Worm (Caenorhabditis elegans) whole organism, mixed stage, embryonic: ENCODE results near the gene arle-14.

Experiments used
- M03D4.4 ChIP-seq: sonication (generic microtip); optimal IDR thresholded peaks from 2 replicates; lab custom pipeline; 2017; ENCODE audit warnings: mild to moderate bottlenecking, missing genetic modification characterization, missing compliant biosample characterization
- bed-3 ChIP-seq: fragments of 200-800 bp; sonication (Bioruptor generic); optimal IDR thresholded peaks from 3 replicates; lab custom pipeline; 2018; ENCODE audit warnings: mild to moderate bottlenecking, missing genetic modification characterization, moderate library complexity, missing compliant biosample characterization
- blmp-1 ChIP-seq: fragments of 150-350 bp; optimal IDR thresholded peaks from 2 replicates; lab custom pipeline; 2014; ENCODE audit warnings: missing biosample characterization, missing genetic modification characterization
- ceh-39 ChIP-seq: fragments of 150-350 bp; optimal IDR thresholded peaks from 2 replicates; lab custom pipeline; 2014; ENCODE audit warnings: missing biosample characterization, missing genetic modification characterization
- ceh-43 ChIP-seq: fragments of 200-800 bp; sonication (Bioruptor generic); optimal IDR thresholded peaks from 2 replicates; lab custom pipeline; 2018; ENCODE audit warnings: mild to moderate bottlenecking, missing genetic modification characterization, moderate library complexity, missing compliant biosample characterization
- ceh-83 ChIP-seq: fragments of 200-800 bp; sonication (Bioruptor generic); optimal IDR thresholded peaks from 2 replicates; lab custom pipeline; 2018; ENCODE audit warnings: mild to moderate bottlenecking, missing genetic modification characterization, missing compliant biosample characterization
- ces-1 ChIP-seq: fragments of 150-350 bp; optimal IDR thresholded peaks from 2 replicates; lab custom pipeline; 2014; ENCODE audit warnings: missing biosample characterization, missing genetic modification reagents, missing genetic modification characterization
- cnd-1 ChIP-seq: fragments of 200-800 bp; sonication (Bioruptor generic); optimal IDR thresholded peaks from 2 replicates; lab custom pipeline; 2018; ENCODE audit warnings: mild to moderate bottlenecking, missing genetic modification characterization, missing compliant biosample characterization
- drap-1 ChIP-seq: fragments of 200-800 bp; sonication (Bioruptor generic); optimal IDR thresholded peaks from 3 replicates; lab custom pipeline; 2018; ENCODE audit warnings: mild to moderate bottlenecking, missing genetic modification characterization, missing compliant biosample characterization
- elt-1 ChIP-seq: sonication (generic microtip); optimal IDR thresholded peaks from 2 replicates; lab custom pipeline; 2017; ENCODE audit warnings: missing genetic modification characterization, mild to moderate bottlenecking, missing compliant biosample characterization, antibody characterized with exemption, moderate library complexity, borderline replicate concordance; ENCODE audit not compliant: insufficient read depth
- elt-3 ChIP-seq: fragments of 150-350 bp; optimal IDR thresholded peaks from 2 replicates; lab custom pipeline; 2014; ENCODE audit warnings: missing biosample characterization, missing genetic modification characterization
- flh-1 ChIP-seq: fragments of 200-800 bp; sonication (Bioruptor generic); optimal IDR thresholded peaks from 2 replicates; lab custom pipeline; 2018; ENCODE audit warnings: mild to moderate bottlenecking, missing genetic modification characterization, moderate library complexity, missing compliant biosample characterization
- ham-2 ChIP-seq: fragments of 200-800 bp; sonication (Bioruptor generic); optimal IDR thresholded peaks from 2 replicates; lab custom pipeline; 2018; ENCODE audit warnings: mild to moderate bottlenecking, missing genetic modification characterization, missing compliant biosample characterization
- hlh-1 ChIP-seq: fragments of 150-350 bp; optimal IDR thresholded peaks from 2 replicates; lab custom pipeline; 2014; ENCODE audit warnings: missing biosample characterization, missing genetic modification reagents, missing genetic modification characterization
- lin-13 ChIP-seq: fragments of 150-350 bp; optimal IDR thresholded peaks from 2 replicates; lab custom pipeline; 2014; ENCODE audit warnings: missing biosample characterization, missing genetic modification characterization
- lsy-2 ChIP-seq: fragments of 150-350 bp; optimal IDR thresholded peaks from 2 replicates; lab custom pipeline; 2014; ENCODE audit warnings: missing biosample characterization, missing genetic modification characterization
- mab-5 ChIP-seq: fragments of 150-350 bp; optimal IDR thresholded peaks from 2 replicates; lab custom pipeline; 2014; ENCODE audit warnings: missing biosample characterization, missing genetic modification characterization
- mep-1 ChIP-seq: fragments of 150-350 bp; optimal IDR thresholded peaks from 2 replicates; lab custom pipeline; 2017; ENCODE audit warnings: missing biosample characterization, missing genetic modification reagents, missing genetic modification characterization, inconsistent platforms
- mls-2 ChIP-seq: sonication (generic microtip); optimal IDR thresholded peaks from 2 replicates; lab custom pipeline; 2016; ENCODE audit warnings: mild to moderate bottlenecking, missing genetic modification characterization, moderate library complexity, missing compliant biosample characterization
- nhr-12 ChIP-seq: fragments of 150-350 bp; optimal IDR thresholded peaks from 2 replicates; lab custom pipeline; 2014; ENCODE audit warnings: missing biosample characterization, missing genetic modification characterization
- nhr-2 ChIP-seq: fragments of 150-350 bp; optimal IDR thresholded peaks from 2 replicates; lab custom pipeline; 2014; ENCODE audit warnings: missing biosample characterization, missing genetic modification characterization
- nhr-237 ChIP-seq: fragments of 150-350 bp; optimal IDR thresholded peaks from 2 replicates; lab custom pipeline; 2014; ENCODE audit warnings: missing biosample characterization, missing genetic modification characterization
- nhr-28 ChIP-seq: fragments of 150-350 bp; optimal IDR thresholded peaks from 2 replicates; lab custom pipeline; 2014; ENCODE audit warnings: missing biosample characterization, missing genetic modification characterization
- nhr-76 ChIP-seq: sonication (generic microtip); optimal IDR thresholded peaks from 2 replicates; lab custom pipeline; 2017; ENCODE audit warnings: missing biosample characterization, missing genetic modification characterization
- pha-4 ChIP-seq: fragments of 150-350 bp; optimal IDR thresholded peaks from 2 replicates; lab custom pipeline; 2018; ENCODE audit warnings: missing biosample characterization, missing genetic modification reagents, missing genetic modification characterization
- sem-2 ChIP-seq: fragments of 200-800 bp; sonication (Bioruptor generic); optimal IDR thresholded peaks from 2 replicates; lab custom pipeline; 2018; ENCODE audit warnings: mild to moderate bottlenecking, missing genetic modification characterization, missing compliant biosample characterization
- snpc-4 ChIP-seq: fragments of 150-350 bp; optimal IDR thresholded peaks from 2 replicates; lab custom pipeline; 2014; ENCODE audit warnings: missing biosample characterization, missing genetic modification characterization
- sptf-1 ChIP-seq: sonication (generic microtip); optimal IDR thresholded peaks from 2 replicates; lab custom pipeline; 2017; ENCODE audit warnings: mild to moderate bottlenecking, missing genetic modification characterization, moderate library complexity, missing compliant biosample characterization
- tbx-8 ChIP-seq: fragments of 200-800 bp; sonication (Bioruptor generic); optimal IDR thresholded peaks from 2 replicates; lab custom pipeline; 2018; ENCODE audit warnings: mild to moderate bottlenecking, missing genetic modification characterization, moderate library complexity, missing compliant biosample characterization
- unc-120 ChIP-seq: sonication (generic microtip); optimal IDR thresholded peaks from 2 replicates; lab custom pipeline; 2017; ENCODE audit warnings: missing genetic modification characterization, missing compliant biosample characterization; ENCODE audit not compliant: poor library complexity, severe bottlenecking
- unc-39 ChIP-seq: fragments of 150-350 bp; optimal IDR thresholded peaks from 2 replicates; lab custom pipeline; 2014; ENCODE audit warnings: missing biosample characterization, missing genetic modification characterization
- unc-62 ChIP-seq: fragments of 150-350 bp; optimal IDR thresholded peaks from 2 replicates; lab custom pipeline; 2014; ENCODE audit warnings: missing biosample characterization, missing genetic modification reagents, missing genetic modification characterization
- zip-8 ChIP-seq: fragments of 150-350 bp; optimal IDR thresholded peaks from 2 replicates; lab custom pipeline; 2014; ENCODE audit warnings: missing biosample characterization, missing genetic modification characterization
- ztf-11 ChIP-seq: fragments of 150-350 bp; optimal IDR thresholded peaks from 2 replicates; lab custom pipeline; 2014; ENCODE audit warnings: missing biosample characterization, missing genetic modification characterization

Gene arle-14

ce11 chrIII:5734328-5734727, 41.6 kb downstream of the arle-14 start:
- TF ChIP-seq unc-120 (tag; lab: Kevin White, UChicago) (no peak), unc-62 (GFP tag; lab: Kevin White, UChicago) (no peak), mls-2 (tag; lab: Kevin White, UChicago) (no peak), nhr-12 (no peak), nhr-237 (tag; lab: Kevin White, UChicago) (no peak), ham-2 (no peak), blmp-1 (no peak), M03D4.4 (no peak), ces-1 (GFP tag; lab: Kevin White, UChicago) (no peak), drap-1 (GFP tag; lab: Kevin White, UChicago) (no peak), sptf-1 (tag; lab: Kevin White, UChicago) (no peak), zip-8 (tag; lab: Kevin White, UChicago) (no peak), nhr-76 (tag; lab: Kevin White, UChicago) (no peak), ceh-43 (GFP tag; lab: Kevin White, UChicago) (no peak), elt-1 (tag; lab: Kevin White, UChicago) (no peak), cnd-1 (tag; lab: Kevin White, UChicago) (no peak)
- TF ChIP-seq, all 35 proteins: peak for 0

- TF ChIP-seq lin-13: no peak
- TF ChIP-seq unc-62 (GFP tag; lab: Kevin White, UChicago): no peak
- TF ChIP-seq sem-2: no peak
- no peak for TF ChIP-seq mls-2 (tag; lab: Kevin White, UChicago)
- no peak for TF ChIP-seq ztf-11
- TF ChIP-seq unc-39: no peak
- TF ChIP-seq ham-2: no peak
- no peak for TF ChIP-seq nhr-76 (tag; lab: Kevin White, UChicago)
- TF ChIP-seq lsy-2 (tag; lab: Kevin White, UChicago): no peak
- TF ChIP-seq flh-1: no peak
- TF ChIP-seq mab-5 (tag; lab: Kevin White, UChicago): no peak
- TF ChIP-seq zip-8 (tag; lab: Kevin White, UChicago): no peak
- no peak for TF ChIP-seq bed-3
- no peak for TF ChIP-seq M03D4.4
- TF ChIP-seq unc-120 (tag; lab: Kevin White, UChicago): no peak
- TF ChIP-seq nhr-237 (tag; lab: Kevin White, UChicago): no peak
These were observed 42.2 kb downstream of the arle-14 start, which contains the start of gene B0244.10 for ce11 chrIII:5734905-5735304. TSS of gene B0244.10 (plus strand) at chrIII:5735158.

- TF ChIP-seq hlh-1 (tag; lab: Kevin White, UChicago) (no peak), drap-1 (GFP tag; lab: Kevin White, UChicago) (no peak), unc-62 (GFP tag; lab: Kevin White, UChicago) (no peak), sem-2 (no peak), ces-1 (GFP tag; lab: Kevin White, UChicago) (no peak), ceh-83 (no peak), blmp-1 (no peak), nhr-28 (tag; lab: Kevin White, UChicago) (no peak), elt-1 (tag; lab: Kevin White, UChicago) (no peak), nhr-12 (no peak), lin-13 (no peak), nhr-2 (no peak), flh-1 (no peak), mab-5 (tag; lab: Kevin White, UChicago) (no peak), M03D4.4 (no peak), cnd-1 (tag; lab: Kevin White, UChicago) (no peak)
These were observed 45.0 kb downstream of the arle-14 start, which contains the start of gene B0244.6 for ce11 chrIII:5737708-5738107. TSS of gene B0244.6 (plus strand) at chrIII:5738008.

ce11 chrIII:5740666-5741065, 48.0 kb downstream of the arle-14 start, which contains the start of gene B0244.16:
TSS of gene B0244.16 (plus strand) at chrIII:5740966.
- TF ChIP-seq cnd-1 (tag; lab: Kevin White, UChicago) (no peak), tbx-8 (GFP tag; lab: Kevin White, UChicago) (no peak), sptf-1 (tag; lab: Kevin White, UChicago) (no peak), mep-1 (tag; lab: Kevin White, UChicago) (no peak), bed-3 (no peak), nhr-12 (no peak), ceh-39 (no peak), ceh-43 (GFP tag; lab: Kevin White, UChicago) (no peak), nhr-28 (tag; lab: Kevin White, UChicago) (no peak), elt-1 (tag; lab: Kevin White, UChicago) (no peak), elt-3 (no peak), snpc-4 (tag; lab: Kevin White, UChicago) (no peak), zip-8 (tag; lab: Kevin White, UChicago) (no peak), mls-2 (tag; lab: Kevin White, UChicago) (no peak), unc-39 (no peak), flh-1 (no peak), hlh-1 (tag; lab: Kevin White, UChicago) (no peak), blmp-1 (no peak), pha-4 (tag; lab: Kevin White, UChicago) (no peak), nhr-237 (tag; lab: Kevin White, UChicago) (no peak)
